Worm (Caenorhabditis elegans) whole organism, early embryonic: ENCODE results near the gene age-1.

Experiments used
- B0310.2 ChIP-seq: sonication (generic microtip); optimal IDR thresholded peaks from 2 replicates; lab custom pipeline; 2016; ENCODE audit warnings: mild to moderate bottlenecking, missing genetic modification characterization, missing compliant biosample characterization
- F13C5.2 ChIP-seq: sonication (generic microtip); optimal IDR thresholded peaks from 2 replicates; lab custom pipeline; 2017; ENCODE audit warnings: mild to moderate bottlenecking, missing genetic modification characterization, inconsistent platforms, missing compliant biosample characterization
- aly-1 ChIP-seq: sonication (generic microtip); optimal IDR thresholded peaks from 2 replicates; lab custom pipeline; 2016; ENCODE audit warnings: missing genetic modification characterization, missing compliant biosample characterization
- ama-1 ChIP-seq: fragments of 150-350 bp; optimal IDR thresholded peaks from 2 replicates; lab custom pipeline; 2014
- ets-7 ChIP-seq: sonication (generic microtip); optimal IDR thresholded peaks from 2 replicates; lab custom pipeline; 2016; ENCODE audit warnings: missing genotype, missing genetic modification characterization, missing compliant biosample characterization
- flt-1 ChIP-seq: fragments of 200-800 bp; sonication (Bioruptor generic); IDR thresholded peaks from 2 replicates; pipeline ENCODE4 v1.3.6; 2022; ENCODE audit warnings: missing genetic modification characterization, missing compliant biosample characterization
- hmg-4 ChIP-seq: fragments of 200-800 bp; sonication (Bioruptor generic); optimal IDR thresholded peaks from 2 replicates; lab custom pipeline; 2018; ENCODE audit warnings: mild to moderate bottlenecking, missing genetic modification characterization, missing compliant biosample characterization
- hnd-1 ChIP-seq: sonication (generic microtip); optimal IDR thresholded peaks from 2 replicates; lab custom pipeline; 2016; ENCODE audit warnings: missing genetic modification characterization, missing compliant biosample characterization
- pes-1 ChIP-seq: fragments of 200-800 bp; sonication (Bioruptor generic); IDR thresholded peaks from 2 replicates; pipeline ENCODE4 v1.3.6; 2022; ENCODE audit warnings: missing genetic modification reagents, missing genetic modification characterization, missing compliant biosample characterization
- scrt-1 ChIP-seq: fragments of 200-800 bp; sonication (Bioruptor generic); IDR thresholded peaks from 2 replicates; pipeline ENCODE4 v1.3.6; 2022; ENCODE audit warnings: missing genetic modification characterization, missing compliant biosample characterization

DNA sequence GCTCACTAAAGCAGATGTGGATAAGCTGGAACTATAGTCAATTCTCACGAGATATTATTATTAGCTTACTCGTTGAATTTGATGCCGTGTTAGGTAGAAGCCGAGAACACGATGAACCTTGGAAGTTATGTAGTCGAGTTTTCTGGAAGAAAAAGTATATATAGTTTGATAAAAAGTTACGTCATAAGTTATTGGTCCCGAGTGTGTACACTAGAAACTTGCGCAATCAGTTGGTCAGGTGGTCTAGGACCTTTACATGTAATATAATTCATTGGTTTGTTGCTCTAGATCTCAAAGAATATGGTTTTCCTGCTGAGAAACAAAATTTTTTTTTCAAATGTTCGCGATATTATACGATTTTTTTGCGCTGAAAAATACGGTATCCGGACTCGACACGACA is 9.1 kb upstream of the age-1 start:
- no peak for TF ChIP-seq ama-1 (lab: Kevin White, UChicago)
- TF ChIP-seq flt-1 (GFP tag; lab: Robert Waterston, UW): no peak
- no peak for TF ChIP-seq aly-1 (tag; lab: Kevin White, UChicago)
- TF ChIP-seq hnd-1: no peak
- no peak for TF ChIP-seq ets-7 (tag; lab: Kevin White, UChicago)
- TF ChIP-seq F13C5.2 (tag; lab: Kevin White, UChicago): no peak
- no peak for TF ChIP-seq scrt-1 (GFP tag; lab: Robert Waterston, UW)
- no peak for TF ChIP-seq pes-1
- TF ChIP-seq hmg-4: no peak
- no peak for TF ChIP-seq B0310.2 (tag; lab: Kevin White, UChicago)
